Worm (Caenorhabditis elegans) whole organism, young adult: Measurements from ENCODE around the gene vrp-1.

Experiments
- lag-1 ChIP-seq: fragments of 200-800 bp; sonication (Bioruptor generic); IDR thresholded peaks from 2 replicates; pipeline ENCODE4 v1.3.6; 2022; ENCODE audit warnings: missing genetic modification reagents, missing genetic modification characterization, missing compliant biosample characterization
- mel-28 ChIP-seq: sonication (generic microtip); optimal IDR thresholded peaks from 2 replicates; lab custom pipeline; 2016; ENCODE audit warnings: borderline replicate concordance, mild to moderate bottlenecking, missing genetic modification characterization, missing compliant biosample characterization

- TF ChIP-seq lag-1 (no peak), mel-28 (no peak)
Observed at ce11 chrIV:2990519-2990918, 21.9 kb upstream of the vrp-1 start.
